Worm (Caenorhabditis elegans): ENCODE measurements around the gene eif-2Bepsilon.

The eif-2Bepsilon gene

DNA sequence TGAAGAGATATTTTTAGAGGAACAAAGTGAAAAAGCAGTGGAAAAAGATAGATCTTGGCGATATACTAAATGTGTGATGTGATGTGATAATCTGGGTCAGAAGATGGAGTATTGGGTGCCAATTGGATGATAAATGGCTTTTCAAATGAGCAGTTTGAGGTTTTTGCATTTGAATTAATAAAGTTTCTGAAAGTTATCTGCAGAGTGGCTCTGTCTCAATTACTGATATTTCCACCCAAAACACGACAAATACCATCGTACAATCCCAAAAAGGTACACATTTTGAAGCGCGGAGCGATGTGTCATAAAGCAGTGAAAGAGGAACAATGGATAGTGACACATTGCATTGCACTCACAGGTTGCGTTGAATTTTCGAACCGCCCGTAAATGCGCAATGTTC is 22.1 kb upstream of the eif-2Bepsilon start:
- TF ChIP-seq aha-1 (tag) (peak; percentile 26), unc-62 (GFP tag; optimal IDR thresholded peaks at IDR 0.05 in 1 of 2) (peak in 1 of 2 experiments; percentile 96), unc-62 (tag; optimal IDR thresholded peaks at IDR 0.05) (no peak), F49E8.2 (tag; optimal IDR thresholded peaks at IDR 0.05; ENCODE audit: borderline replicate concordance) (no peak)

DNA sequence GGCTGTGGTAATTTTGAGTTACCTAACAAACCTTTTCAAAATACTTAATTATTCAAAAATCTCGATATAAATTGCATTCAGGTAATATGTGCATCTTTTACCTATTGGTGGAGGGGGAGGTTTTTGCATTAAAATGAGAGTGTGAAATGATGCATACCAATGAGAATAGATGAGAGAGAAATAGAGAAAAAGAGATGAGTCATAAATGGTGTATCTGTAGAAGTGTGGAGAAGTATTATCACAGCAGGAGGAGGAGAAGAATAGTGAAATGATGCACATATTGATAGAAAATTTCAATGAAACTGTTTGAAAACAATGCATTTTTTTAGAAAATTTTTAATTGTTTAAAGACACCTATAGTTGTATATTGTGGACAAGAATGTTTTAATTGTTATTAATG is 21.2 kb upstream of the eif-2Bepsilon start:
- TF ChIP-seq F10B5.3 (tag; optimal IDR thresholded peaks at IDR 0.05) (no peak), lsy-2 (tag; optimal IDR thresholded peaks at IDR 0.05) (peak in 1 of 2 experiments; percentile 31), lin-15B (tag; optimal IDR thresholded peaks at IDR 0.05) (no peak), ama-1 (optimal IDR thresholded peaks at IDR 0.05) (no peak), lin-1 (GFP tag; IDR thresholded peaks at IDR 0.05) (no peak), daf-8 (GFP tag; IDR thresholded peaks at IDR 0.05) (no peak), dve-1 (tag; optimal IDR thresholded peaks at IDR 0.05; ENCODE audit: insufficient read depth) (peak; percentile 51), skn-1 (tag; optimal IDR thresholded peaks at IDR 0.05) (no peak), mep-1 (tag; optimal IDR thresholded peaks at IDR 0.05) (peak; percentile 26), egl-43 (GFP tag; IDR thresholded peaks at IDR 0.05) (no peak), aha-1 (tag) (no peak), daf-12 (tag; optimal IDR thresholded peaks at IDR 0.05) (no peak), mdt-29 (GFP tag; IDR thresholded peaks at IDR 0.05) (no peak), ceh-82 (tag; optimal IDR thresholded peaks at IDR 0.05) (no peak), Y75B8A.6 (GFP tag; IDR thresholded peaks at IDR 0.05) (no peak), php-3 (GFP tag; IDR thresholded peaks at IDR 0.05) (no peak), nhr-6 (tag; optimal IDR thresholded peaks at IDR 0.05) (no peak), sdz-12 (GFP tag; optimal IDR thresholded peaks at IDR 0.05) (no peak), pha-4 (GFP tag; IDR thresholded peaks at IDR 0.05) (no peak), pha-4 (tag; optimal IDR thresholded peaks at IDR 0.05) (peak; percentile 65), daf-16 (GFP tag; optimal IDR thresholded peaks at IDR 0.05) (no peak), daf-16 (tag; optimal IDR thresholded peaks at IDR 0.05) (peak; percentile 15), nhr-77 (tag; optimal IDR thresholded peaks at IDR 0.05) (no peak)

DNA sequence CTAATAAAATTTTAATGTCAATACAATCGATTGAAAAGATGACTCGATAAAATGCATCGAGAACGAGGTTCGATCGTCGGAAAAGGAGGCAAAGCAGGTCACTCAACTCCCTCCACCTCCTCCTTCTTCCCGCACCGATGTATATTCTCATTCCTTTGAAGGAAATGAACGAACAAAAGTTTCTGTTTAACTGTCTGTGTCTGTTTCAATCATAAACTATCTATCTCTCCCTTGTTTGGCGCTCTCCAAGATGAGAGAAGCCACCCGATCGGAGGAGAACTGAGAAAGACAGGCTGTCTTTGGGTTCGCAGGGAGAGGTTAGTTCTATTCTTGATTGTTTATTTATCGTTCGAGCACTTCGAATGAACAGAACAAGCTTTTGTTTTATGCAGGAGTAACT is 20.5 kb upstream of the eif-2Bepsilon start, which contains the start of gene D2085.7:
Gene D2085.7 (plus strand): TSS at position 251 of the 400 bp plus-strand sequence.
- TF ChIP-seq mes-2 (tag; optimal IDR thresholded peaks at IDR 0.05; ENCODE audit: poor library complexity, severe bottlenecking) = peak; percentile 10
- no peak for TF ChIP-seq mxl-3 (GFP tag; optimal IDR thresholded peaks at IDR 0.05)
- TF ChIP-seq nhr-28 (tag; optimal IDR thresholded peaks at IDR 0.05) = peak; percentile 3
- TF ChIP-seq ceh-82 (tag; optimal IDR thresholded peaks at IDR 0.05) = no peak
- TF ChIP-seq jun-1 (tag; optimal IDR thresholded peaks at IDR 0.05) = no peak
- no peak for TF ChIP-seq vab-7 (GFP tag; IDR thresholded peaks at IDR 0.05)
- peak; percentile 14 for TF ChIP-seq hlh-11 (tag; optimal IDR thresholded peaks at IDR 0.05)
- no peak for TF ChIP-seq daf-16 (GFP tag; optimal IDR thresholded peaks at IDR 0.05)
- TF ChIP-seq daf-16 (tag; optimal IDR thresholded peaks at IDR 0.05) = peak; percentile 19
- peak; percentile 9 for TF ChIP-seq dve-1 (tag; optimal IDR thresholded peaks at IDR 0.05; ENCODE audit: insufficient read depth)
- no peak for TF ChIP-seq php-3 (GFP tag; IDR thresholded peaks at IDR 0.05)
- no peak for TF ChIP-seq sdz-12 (GFP tag; optimal IDR thresholded peaks at IDR 0.05)

DNA sequence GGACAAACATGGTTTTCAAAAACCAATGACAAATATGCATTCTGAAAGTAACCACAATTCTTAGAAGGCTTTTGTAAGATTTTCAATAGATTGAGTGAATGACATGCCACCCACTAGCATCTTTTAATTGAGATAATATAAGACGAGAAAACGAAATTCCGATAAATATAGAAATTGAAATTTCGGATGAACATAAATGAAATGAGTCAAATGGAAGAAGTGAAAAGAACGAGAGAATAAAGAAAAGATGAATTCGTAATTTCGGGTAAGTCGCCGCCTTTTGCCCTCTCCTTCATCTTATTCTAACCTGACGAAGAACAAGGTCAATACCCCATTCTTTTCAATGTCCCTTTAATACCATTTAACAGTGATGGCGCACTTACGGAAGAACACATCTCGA is 19.3 kb upstream of the eif-2Bepsilon start:
- no peak for TF ChIP-seq fos-1 (tag; optimal IDR thresholded peaks at IDR 0.05)
- TF ChIP-seq jun-1 (tag; optimal IDR thresholded peaks at IDR 0.05) = no peak
- no peak for TF ChIP-seq T20F7.1 (GFP tag; optimal IDR thresholded peaks at IDR 0.05)
- TF ChIP-seq dmd-8 (GFP tag; IDR thresholded peaks at IDR 0.05) = no peak
- no peak for TF ChIP-seq madf-5 (GFP tag; IDR thresholded peaks at IDR 0.05)
- TF ChIP-seq dmd-6 (GFP tag; IDR thresholded peaks at IDR 0.05) = no peak
- no peak for TF ChIP-seq saeg-2 (GFP tag; IDR thresholded peaks at IDR 0.05)
- TF ChIP-seq ceh-28 (tag; optimal IDR thresholded peaks at IDR 0.05) = no peak
- no peak for TF ChIP-seq zip-2 (tag; optimal IDR thresholded peaks at IDR 0.05)
- TF ChIP-seq mdt-29 (GFP tag; IDR thresholded peaks at IDR 0.05) = no peak
- no peak for TF ChIP-seq Y5F2A.4 (GFP tag; optimal IDR thresholded peaks at IDR 0.05)
- no peak for TF ChIP-seq nhr-25 (tag; optimal IDR thresholded peaks at IDR 0.05; ENCODE audit: borderline replicate concordance, insufficient read depth)
- TF ChIP-seq dve-1 (tag; optimal IDR thresholded peaks at IDR 0.05; ENCODE audit: insufficient read depth) = no peak
- no peak for TF ChIP-seq lin-15B (tag; optimal IDR thresholded peaks at IDR 0.05)
- TF ChIP-seq unc-39 (tag; optimal IDR thresholded peaks at IDR 0.05) = no peak
- no peak for TF ChIP-seq Y48G9A.11 (GFP tag; IDR thresholded peaks at IDR 0.05)
- no peak for TF ChIP-seq cey-2 (tag; optimal IDR thresholded peaks at IDR 0.05; ENCODE audit: borderline replicate concordance, insufficient read depth)
